Worm (Caenorhabditis elegans) whole organism, L3 larva: ENCODE measurements around the gene C06B8.7.

Experiments used
- ZK546.5 ChIP-seq: sonication (generic microtip); optimal IDR thresholded peaks from 2 replicates; lab custom pipeline; 2017; ENCODE audit warnings: missing biosample characterization, missing genetic modification characterization
- aly-2 ChIP-seq: fragments of 150-350 bp; optimal IDR thresholded peaks from 2 replicates; lab custom pipeline; 2014; ENCODE audit warnings: missing biosample characterization, missing genetic modification characterization
- ama-1 ChIP-seq: fragments of 150-350 bp; optimal IDR thresholded peaks from 2 replicates; lab custom pipeline; 2018
- ceh-28 ChIP-seq: fragments of 150-350 bp; optimal IDR thresholded peaks from 2 replicates; lab custom pipeline; 2014; ENCODE audit warnings: missing biosample characterization, missing genetic modification reagents, missing genetic modification characterization
- ceh-82 ChIP-seq: fragments of 150-350 bp; optimal IDR thresholded peaks from 2 replicates; lab custom pipeline; 2014; ENCODE audit warnings: missing biosample characterization, missing genetic modification characterization
- egl-27 ChIP-seq: sonication (generic microtip); optimal IDR thresholded peaks from 4 replicates; lab custom pipeline; 2017; ENCODE audit warnings: missing biosample characterization, missing genetic modification reagents, missing genetic modification characterization
- egl-5 ChIP-seq: fragments of 150-350 bp; optimal IDR thresholded peaks from 2 replicates; lab custom pipeline; 2017; ENCODE audit warnings: missing biosample characterization, missing genetic modification reagents, missing genetic modification characterization, inconsistent platforms
- elt-1 ChIP-seq: fragments of 150-350 bp; optimal IDR thresholded peaks from 2 replicates; lab custom pipeline; 2014; ENCODE audit warnings: missing biosample characterization, missing genetic modification characterization
- elt-2 ChIP-seq: sonication (generic microtip); optimal IDR thresholded peaks from 2 replicates; lab custom pipeline; 2016; ENCODE audit warnings: missing genetic modification reagents, mild to moderate bottlenecking, missing genetic modification characterization, missing compliant biosample characterization
- elt-3 ChIP-seq, 3 experiments: fragments of 150-350 bp in 1 of 3; sonication (generic microtip) in 2 of 3; optimal IDR thresholded peaks; 2 replicates in 2 of 3; 4 replicates in 1 of 3; lab custom pipeline; 2014 to 2017; ENCODE audit warnings: missing biosample characterization in 3 of 3, missing genetic modification characterization in 3 of 3
- eor-1 ChIP-seq, 2 experiments: fragments of 150-350 bp; optimal IDR thresholded peaks; 2 replicates each; lab custom pipeline; 2014 to 2018; ENCODE audit warnings: missing biosample characterization in 2 of 2, missing genetic modification characterization in 2 of 2
- fkh-2 ChIP-seq: fragments of 150-350 bp; optimal IDR thresholded peaks from 2 replicates; lab custom pipeline; 2014; ENCODE audit warnings: missing biosample characterization, missing genetic modification reagents, missing genetic modification characterization
- fos-1 ChIP-seq: fragments of 150-350 bp; optimal IDR thresholded peaks from 2 replicates; lab custom pipeline; 2014; ENCODE audit warnings: missing biosample characterization, missing genetic modification characterization
- hmg-11 ChIP-seq: sonication (generic microtip); optimal IDR thresholded peaks from 2 replicates; lab custom pipeline; 2016; ENCODE audit warnings: missing genetic modification characterization, missing compliant biosample characterization
- jun-1 ChIP-seq: fragments of 150-350 bp; optimal IDR thresholded peaks from 2 replicates; lab custom pipeline; 2014; ENCODE audit warnings: missing biosample characterization, missing genetic modification reagents, missing genetic modification characterization
- lin-15B ChIP-seq: fragments of 150-350 bp; optimal IDR thresholded peaks from 2 replicates; lab custom pipeline; 2014; ENCODE audit warnings: missing biosample characterization, missing genetic modification characterization
- lin-39 ChIP-seq: fragments of 150-350 bp; optimal IDR thresholded peaks from 2 replicates; lab custom pipeline; 2018; ENCODE audit warnings: missing biosample characterization, missing genetic modification reagents, missing genetic modification characterization
- lsy-12 ChIP-seq: sonication (generic microtip); optimal IDR thresholded peaks from 2 replicates; lab custom pipeline; 2016; ENCODE audit warnings: mild to moderate bottlenecking, missing genetic modification characterization, missing compliant biosample characterization
- mdl-1 ChIP-seq: fragments of 150-350 bp; optimal IDR thresholded peaks from 2 replicates; lab custom pipeline; 2014; ENCODE audit warnings: missing biosample characterization, missing genetic modification characterization
- mml-1 ChIP-seq: fragments of 150-350 bp; sonication (generic microtip); optimal IDR thresholded peaks from 3 replicates; lab custom pipeline; 2014; ENCODE audit warnings: missing biosample characterization, missing genetic modification characterization
- nfya-1 ChIP-seq: sonication (generic microtip); optimal IDR thresholded peaks from 2 replicates; lab custom pipeline; 2017; ENCODE audit warnings: missing genetic modification characterization, mild to moderate bottlenecking, missing compliant biosample characterization, antibody characterized with exemption, moderate library complexity; ENCODE audit not compliant: insufficient read depth
- nhr-11 ChIP-seq: fragments of 150-350 bp; optimal IDR thresholded peaks from 2 replicates; lab custom pipeline; 2014; ENCODE audit warnings: missing biosample characterization, missing genetic modification characterization
- nhr-23 ChIP-seq: fragments of 150-350 bp; optimal IDR thresholded peaks from 2 replicates; lab custom pipeline; 2014; ENCODE audit warnings: missing biosample characterization, missing genetic modification reagents, missing genetic modification characterization
- nhr-237 ChIP-seq: fragments of 150-350 bp; optimal IDR thresholded peaks from 2 replicates; lab custom pipeline; 2014; ENCODE audit warnings: missing biosample characterization, missing genetic modification characterization
- nhr-28 ChIP-seq: fragments of 150-350 bp; optimal IDR thresholded peaks from 2 replicates; lab custom pipeline; 2014; ENCODE audit warnings: missing biosample characterization, missing genetic modification characterization
- nhr-43 ChIP-seq: sonication (generic microtip); optimal IDR thresholded peaks from 2 replicates; lab custom pipeline; 2016; ENCODE audit warnings: mild to moderate bottlenecking, missing genetic modification characterization, missing compliant biosample characterization; ENCODE audit not compliant: poor library complexity, severe bottlenecking
- nhr-67 ChIP-seq: fragments of 150-350 bp; optimal IDR thresholded peaks from 2 replicates; lab custom pipeline; 2014; ENCODE audit warnings: missing biosample characterization, missing genetic modification characterization
- nhr-76 ChIP-seq: fragments of 150-350 bp; sonication (generic microtip); optimal IDR thresholded peaks from 5 replicates; lab custom pipeline; 2014; ENCODE audit warnings: missing biosample characterization, missing genetic modification characterization
- nhr-77 ChIP-seq: fragments of 150-350 bp; optimal IDR thresholded peaks from 2 replicates; lab custom pipeline; 2014; ENCODE audit warnings: missing biosample characterization, missing genetic modification characterization
- pha-4 ChIP-seq: fragments of 150-350 bp; optimal IDR thresholded peaks from 2 replicates; lab custom pipeline; 2014; ENCODE audit warnings: missing biosample characterization, missing genetic modification reagents, missing genetic modification characterization
- pqm-1 ChIP-seq: fragments of 150-350 bp; optimal IDR thresholded peaks from 2 replicates; lab custom pipeline; 2017; ENCODE audit warnings: missing biosample characterization, missing genetic modification characterization, inconsistent platforms
- sea-2 ChIP-seq: fragments of 150-350 bp; sonication (generic microtip); optimal IDR thresholded peaks from 4 replicates; lab custom pipeline; 2014; ENCODE audit warnings: missing biosample characterization, missing genetic modification reagents, missing genetic modification characterization
- skn-1 ChIP-seq: fragments of 150-350 bp; optimal IDR thresholded peaks from 2 replicates; lab custom pipeline; 2014; ENCODE audit warnings: missing biosample characterization, missing genetic modification characterization
- snpc-4 ChIP-seq: fragments of 150-350 bp; optimal IDR thresholded peaks from 2 replicates; lab custom pipeline; 2014; ENCODE audit warnings: missing biosample characterization, missing genetic modification characterization
- tbx-2 ChIP-seq: sonication (generic microtip); optimal IDR thresholded peaks from 2 replicates; lab custom pipeline; 2016; ENCODE audit warnings: mild to moderate bottlenecking, missing genetic modification characterization, missing compliant biosample characterization
- unc-39 ChIP-seq: sonication (generic microtip); optimal IDR thresholded peaks from 4 replicates; lab custom pipeline; 2017; ENCODE audit warnings: missing biosample characterization, missing genetic modification characterization
- zag-1 ChIP-seq: fragments of 150-350 bp; optimal IDR thresholded peaks from 2 replicates; lab custom pipeline; 2014; ENCODE audit warnings: missing biosample characterization, missing genetic modification characterization

Gene C06B8.7

ce11 chrV:15544898-15545297, 46.4 kb downstream of the C06B8.7 start, which contains the start of gene glb-14:
TSS of gene glb-14 (minus strand) at chrV:15544994.
- TF ChIP-seq zag-1 (tag; lab: Kevin White, UChicago) (no peak), nhr-28 (tag; lab: Kevin White, UChicago) (no peak), nfya-1 (tag; lab: Kevin White, UChicago) (peak; percentile 80), ceh-28 (tag; lab: Kevin White, UChicago) (no peak)
- TF ChIP-seq, all 47 proteins: peak for 1

ce11 chrV:15547727-15548126, 49.2 kb downstream of the C06B8.7 start:
- TF ChIP-seq nhr-11 (no peak), nhr-43 (peak; percentile 39)

- TF ChIP-seq ceh-82 (tag; lab: Kevin White, UChicago) = no peak
- no peak for TF ChIP-seq nhr-237
Observed at ce11 chrV:15550408-15550807, 51.9 kb downstream of the C06B8.7 start.

- TF ChIP-seq egl-5 (tag; lab: Kevin White, UChicago) = no peak
- TF ChIP-seq elt-1 (tag; lab: Kevin White, UChicago) = no peak
- peak; percentile 44 for TF ChIP-seq tbx-2
- TF ChIP-seq mdl-1 = no peak
- TF ChIP-seq eor-1 (tag; optimal IDR thresholded peaks at IDR 0.05; lab: Kevin White, UChicago) = no peak
- no peak for TF ChIP-seq nhr-23 (tag; lab: Kevin White, UChicago)
- TF ChIP-seq pqm-1 = peak; percentile 10
- no peak for TF ChIP-seq aly-2 (tag; lab: Kevin White, UChicago)
- TF ChIP-seq lin-39 = peak; percentile 25
- peak; percentile 53 for TF ChIP-seq nhr-43
- TF ChIP-seq egl-27 (tag; lab: Kevin White, UChicago) = no peak
- TF ChIP-seq nhr-11 = no peak
- peak; percentile 52 for TF ChIP-seq nfya-1 (tag; lab: Kevin White, UChicago)
- TF ChIP-seq nhr-77 (tag; lab: Kevin White, UChicago) = no peak
- no peak for TF ChIP-seq lin-15B (tag; lab: Kevin White, UChicago)
- TF ChIP-seq hmg-11 = peak; percentile 63
- no peak for TF ChIP-seq fkh-2 (tag; lab: Kevin White, UChicago)
- no peak for TF ChIP-seq unc-39
- TF ChIP-seq zag-1 (tag; lab: Kevin White, UChicago) = no peak
- no peak for TF ChIP-seq ama-1 (lab: Kevin White, UChicago)
- TF ChIP-seq lsy-12 (tag; lab: Kevin White, UChicago) = no peak
- peak; percentile 26 for TF ChIP-seq elt-2 (tag; lab: Kevin White, UChicago)
- TF ChIP-seq ZK546.5 (tag; lab: Kevin White, UChicago) = no peak
- TF ChIP-seq jun-1 (tag; lab: Kevin White, UChicago) = no peak
- TF ChIP-seq fos-1 = no peak
- TF ChIP-seq nhr-28 (tag; lab: Kevin White, UChicago) = no peak
- peak; percentile 11 for TF ChIP-seq snpc-4 (tag; lab: Kevin White, UChicago)
- no peak for TF ChIP-seq elt-3 (tag; optimal IDR thresholded peaks at IDR 0.05; lab: Kevin White, UChicago)
- TF ChIP-seq skn-1 = peak; percentile 17
- TF ChIP-seq ceh-28 (tag; lab: Kevin White, UChicago) = no peak
- TF ChIP-seq nhr-67 (tag; lab: Kevin White, UChicago) = no peak
- TF ChIP-seq nhr-237 = no peak
- TF ChIP-seq mml-1 (tag; lab: Kevin White, UChicago) = no peak
- TF ChIP-seq pha-4 (tag; lab: Kevin White, UChicago) = peak; percentile 44
- TF ChIP-seq, all 47 proteins: peak for 10
Observed at ce11 chrV:15551642-15552041, 53.1 kb downstream of the C06B8.7 start.

- TF ChIP-seq ama-1 (lab: Kevin White, UChicago) = no peak
- TF ChIP-seq sea-2 (GFP tag; lab: Kevin White, UChicago) = no peak
- TF ChIP-seq elt-2 (tag; lab: Kevin White, UChicago) = peak; percentile 6
- no peak for TF ChIP-seq nhr-237
- no peak for TF ChIP-seq egl-5 (tag; lab: Kevin White, UChicago)
- TF ChIP-seq ceh-28 (tag; lab: Kevin White, UChicago) = no peak
- no peak for TF ChIP-seq ZK546.5 (tag; lab: Kevin White, UChicago)
- TF ChIP-seq nhr-77 (tag; lab: Kevin White, UChicago) = no peak
- peak; percentile 43 for TF ChIP-seq hmg-11
- no peak for TF ChIP-seq snpc-4 (tag; lab: Kevin White, UChicago)
- no peak for TF ChIP-seq eor-1 (tag; optimal IDR thresholded peaks at IDR 0.05; lab: Kevin White, UChicago)
- TF ChIP-seq nhr-23 (tag; lab: Kevin White, UChicago) = no peak
- TF ChIP-seq lin-15B (tag; lab: Kevin White, UChicago) = no peak
- peak; percentile 38 for TF ChIP-seq nfya-1 (tag; lab: Kevin White, UChicago)
- TF ChIP-seq lin-39 = no peak
- no peak for TF ChIP-seq skn-1
- TF ChIP-seq pqm-1 = peak; percentile 16
- TF ChIP-seq aly-2 (tag; lab: Kevin White, UChicago) = no peak
- TF ChIP-seq nhr-43 = peak; percentile 20
- no peak for TF ChIP-seq nhr-76
- TF ChIP-seq, all 47 proteins: peak for 5
Observed at ce11 chrV:15553869-15554268, 55.3 kb downstream of the C06B8.7 start.
